Fruit fly (Drosophila melanogaster) whole organism, prepupa: Measurements from ENCODE around the gene Shawl.

Experiments used
- CG10669 ChIP-seq: fragments of 200-800 bp; sonication (Bioruptor generic); optimal IDR thresholded peaks from 3 replicates; lab custom pipeline; 2018; ENCODE audit warnings: missing biosample characterization, mild to moderate bottlenecking, missing genetic modification characterization, moderate library complexity
- CG11762 ChIP-seq: fragments of 200-800 bp; sonication (Bioruptor generic); optimal IDR thresholded peaks from 3 replicates; lab custom pipeline; 2016; ENCODE audit warnings: missing biosample characterization, missing genetic modification characterization; ENCODE audit not compliant: insufficient read depth
- CG16779 ChIP-seq: fragments of 200-800 bp; sonication (Bioruptor generic); optimal IDR thresholded peaks from 3 replicates; lab custom pipeline; 2017; ENCODE audit warnings: missing biosample characterization, mild to moderate bottlenecking, missing genetic modification characterization
- CG34406 ChIP-seq: fragments of 200-800 bp; sonication (Bioruptor generic); optimal IDR thresholded peaks from 3 replicates; lab custom pipeline; 2016; ENCODE audit warnings: missing biosample characterization, missing genetic modification characterization
- CG3919 ChIP-seq: fragments of 200-800 bp; sonication (Bioruptor generic); optimal IDR thresholded peaks from 3 replicates; lab custom pipeline; 2016; ENCODE audit warnings: missing biosample characterization, missing genetic modification characterization
- CG7368 ChIP-seq: fragments of 200-800 bp; sonication (Bioruptor generic); optimal IDR thresholded peaks from 3 replicates; lab custom pipeline; 2016; ENCODE audit warnings: missing biosample characterization, missing genetic modification characterization
- Lpt ChIP-seq: fragments of 200-800 bp; sonication (Bioruptor generic); optimal IDR thresholded peaks from 3 replicates; lab custom pipeline; 2016; ENCODE audit warnings: missing biosample characterization, missing genetic modification characterization
- OdsH ChIP-seq: fragments of 200-800 bp; sonication (Bioruptor generic); optimal IDR thresholded peaks from 3 replicates; lab custom pipeline; 2016; ENCODE audit warnings: missing biosample characterization, missing genetic modification characterization
- Sox15 ChIP-seq: fragments of 200-800 bp; sonication (Bioruptor generic); optimal IDR thresholded peaks from 3 replicates; lab custom pipeline; 2016; ENCODE audit warnings: missing biosample characterization, missing genetic modification characterization
- fd59A ChIP-seq: fragments of 200-800 bp; sonication (Bioruptor generic); optimal IDR thresholded peaks from 2 replicates; lab custom pipeline; 2017; ENCODE audit warnings: missing biosample characterization, mild to moderate bottlenecking, missing genetic modification characterization, missing genetic modification reagents
- fkh ChIP-seq: fragments of 200-800 bp; sonication (Bioruptor generic); optimal IDR thresholded peaks from 3 replicates; lab custom pipeline; 2017; ENCODE audit warnings: missing biosample characterization, mild to moderate bottlenecking, missing genetic modification characterization, moderate library complexity
- net ChIP-seq: fragments of 200-800 bp; sonication (Bioruptor generic); optimal IDR thresholded peaks from 3 replicates; lab custom pipeline; 2016; ENCODE audit warnings: missing biosample characterization, missing genetic modification characterization
- vri ChIP-seq: fragments of 200-800 bp; sonication (Bioruptor generic); optimal IDR thresholded peaks from 3 replicates; lab custom pipeline; 2016; ENCODE audit warnings: missing biosample characterization, mild to moderate bottlenecking, missing genetic modification characterization

dm6 chr2L:9341960-9342359 lies 73.0 kb downstream of the Shawl start:
- TF ChIP-seq CG11762 (GFP tag; lab: Kevin White, UChicago) (no peak), OdsH (GFP tag; lab: Kevin White, UChicago) (no peak), vri (GFP tag; lab: Kevin White, UChicago) (no peak), CG7368 (GFP tag; lab: Kevin White, UChicago) (no peak), CG10669 (GFP tag; lab: Kevin White, UChicago) (no peak), CG16779 (no peak), Lpt (no peak), fkh (no peak), CG3919 (GFP tag; lab: Kevin White, UChicago) (no peak), net (GFP tag; lab: Kevin White, UChicago) (no peak), CG34406 (GFP tag; lab: Kevin White, UChicago) (no peak), Sox15 (GFP tag; lab: Kevin White, UChicago) (no peak), fd59A (GFP tag; lab: Kevin White, UChicago) (no peak)
